Worm (Caenorhabditis elegans) whole organism, young adult: ENCODE results near the gene pros-1.

ENCODE experiments used
- B0336.3 ChIP-seq: fragments of 200-800 bp; sonication (Bioruptor generic); IDR thresholded peaks from 2 replicates; pipeline ENCODE4 v1.3.6; 2022; ENCODE audit warnings: missing genetic modification characterization, missing compliant biosample characterization
- C06A6.2 ChIP-seq: fragments of 200-800 bp; sonication (Bioruptor generic); conservative IDR thresholded peaks from 2 replicates; pipeline ENCODE4 v1.3.6; 2022; ENCODE audit warnings: missing genetic modification characterization, missing compliant biosample characterization
- F22D6.2 ChIP-seq: sonication (generic microtip); optimal IDR thresholded peaks from 2 replicates; lab custom pipeline; 2016; ENCODE audit warnings: mild to moderate bottlenecking, missing genetic modification characterization, missing compliant biosample characterization
- F49E8.2 ChIP-seq: sonication (generic microtip); optimal IDR thresholded peaks from 3 replicates; lab custom pipeline; 2017; ENCODE audit warnings: missing genetic modification characterization, mild to moderate bottlenecking, missing compliant biosample characterization, antibody characterized with exemption, moderate library complexity; ENCODE audit not compliant: insufficient read depth
- T07F8.4 ChIP-seq: sonication (generic microtip); optimal IDR thresholded peaks from 2 replicates; lab custom pipeline; 2016; ENCODE audit warnings: mild to moderate bottlenecking, missing genetic modification characterization, moderate library complexity, missing compliant biosample characterization
- Y67H2A.10 ChIP-seq: fragments of 200-800 bp; sonication (Bioruptor generic); conservative IDR thresholded peaks from 2 replicates; pipeline ENCODE4 v1.3.6; 2022; ENCODE audit warnings: missing genetic modification reagents, missing genetic modification characterization, missing compliant biosample characterization
- Y79H2A.3 ChIP-seq: fragments of 200-800 bp; sonication (Bioruptor generic); conservative IDR thresholded peaks from 2 replicates; pipeline ENCODE4 v1.3.6; 2022; ENCODE audit warnings: missing genetic modification reagents, missing genetic modification characterization, missing compliant biosample characterization
- Y95B8A.8 ChIP-seq: fragments of 200-800 bp; sonication (Bioruptor generic); IDR thresholded peaks from 2 replicates; pipeline ENCODE4 v1.3.6; 2022; ENCODE audit warnings: missing genetic modification reagents, missing genetic modification characterization, missing compliant biosample characterization
- akir-1 ChIP-seq: fragments of 200-800 bp; sonication (Bioruptor generic); optimal IDR thresholded peaks from 2 replicates; lab custom pipeline; 2018; ENCODE audit warnings: mild to moderate bottlenecking, missing genetic modification characterization, moderate library complexity, missing compliant biosample characterization
- athp-1 ChIP-seq: sonication (generic microtip); optimal IDR thresholded peaks from 2 replicates; lab custom pipeline; 2017; ENCODE audit warnings: mild to moderate bottlenecking, missing genetic modification characterization, missing compliant biosample characterization
- attf-3 ChIP-seq: fragments of 200-800 bp; sonication (Bioruptor generic); conservative IDR thresholded peaks from 2 replicates; pipeline ENCODE4 v1.3.6; 2022; ENCODE audit warnings: missing genetic modification reagents, missing genetic modification characterization, missing compliant biosample characterization
- attf-5 ChIP-seq: fragments of 200-800 bp; sonication (Bioruptor generic); optimal IDR thresholded peaks from 2 replicates; lab custom pipeline; 2018; ENCODE audit warnings: mild to moderate bottlenecking, missing genetic modification characterization, missing compliant biosample characterization
- bed-1 ChIP-seq: fragments of 200-800 bp; sonication (Bioruptor generic); IDR thresholded peaks from 2 replicates; pipeline ENCODE4 v1.3.6; 2022; ENCODE audit warnings: missing genetic modification reagents, missing genetic modification characterization, missing compliant biosample characterization
- bed-2 ChIP-seq: fragments of 200-800 bp; sonication (Bioruptor generic); IDR thresholded peaks from 2 replicates; pipeline ENCODE4 v1.3.6; 2022; ENCODE audit warnings: missing genetic modification reagents, missing genetic modification characterization, missing compliant biosample characterization
- ccch-3 ChIP-seq: fragments of 200-800 bp; sonication (Bioruptor generic); optimal IDR thresholded peaks from 2 replicates; lab custom pipeline; 2018; ENCODE audit warnings: mild to moderate bottlenecking, missing genetic modification characterization, missing compliant biosample characterization
- ceh-27 ChIP-seq: fragments of 200-800 bp; sonication (Bioruptor generic); optimal IDR thresholded peaks from 2 replicates; lab custom pipeline; 2018; ENCODE audit warnings: mild to moderate bottlenecking, missing genetic modification characterization, moderate library complexity, missing compliant biosample characterization
- ceh-58 ChIP-seq: fragments of 200-800 bp; sonication (Bioruptor generic); IDR thresholded peaks from 2 replicates; pipeline ENCODE4 v1.3.6; 2022; ENCODE audit warnings: missing genetic modification characterization, missing compliant biosample characterization
- chd-7 ChIP-seq: sonication (generic microtip); optimal IDR thresholded peaks from 2 replicates; lab custom pipeline; 2016; ENCODE audit warnings: mild to moderate bottlenecking, missing genetic modification characterization, moderate library complexity, missing compliant biosample characterization
- die-1 ChIP-seq: sonication (generic microtip); optimal IDR thresholded peaks from 2 replicates; lab custom pipeline; 2016; ENCODE audit warnings: missing genotype, mild to moderate bottlenecking, missing genetic modification characterization, missing compliant biosample characterization
- egl-18 ChIP-seq: fragments of 200-800 bp; sonication (Bioruptor generic); IDR thresholded peaks from 2 replicates; pipeline ENCODE4 v1.3.6; 2022; ENCODE audit warnings: missing genetic modification reagents, missing genetic modification characterization, missing compliant biosample characterization
- egrh-3 ChIP-seq: fragments of 200-800 bp; sonication (Bioruptor generic); IDR thresholded peaks from 2 replicates; pipeline ENCODE4 v1.3.6; 2022; ENCODE audit warnings: missing genetic modification reagents, missing genetic modification characterization, missing compliant biosample characterization
- fkh-3 ChIP-seq: sonication (generic microtip); optimal IDR thresholded peaks from 2 replicates; lab custom pipeline; 2016; ENCODE audit warnings: mild to moderate bottlenecking, missing genetic modification characterization, missing compliant biosample characterization
- gei-17 ChIP-seq: fragments of 200-800 bp; sonication (Bioruptor generic); optimal IDR thresholded peaks from 2 replicates; lab custom pipeline; 2018; ENCODE audit warnings: mild to moderate bottlenecking, missing genetic modification characterization, missing compliant biosample characterization
- him-1 ChIP-seq: sonication (generic microtip); optimal IDR thresholded peaks from 2 replicates; lab custom pipeline; 2016; ENCODE audit warnings: missing genotype, missing genetic modification reagents, missing genetic modification characterization, missing compliant biosample characterization
- hmg-20 ChIP-seq: fragments of 200-800 bp; sonication (Bioruptor generic); IDR thresholded peaks from 2 replicates; pipeline ENCODE4 v1.3.6; 2022; ENCODE audit warnings: missing genetic modification reagents, missing genetic modification characterization, missing compliant biosample characterization
- hsf-1 ChIP-seq: fragments of 200-800 bp; sonication (Bioruptor generic); IDR thresholded peaks from 2 replicates; pipeline ENCODE4 v1.3.6; 2022; ENCODE audit warnings: missing genetic modification reagents, missing genetic modification characterization, missing compliant biosample characterization
- lag-1 ChIP-seq: fragments of 200-800 bp; sonication (Bioruptor generic); IDR thresholded peaks from 2 replicates; pipeline ENCODE4 v1.3.6; 2022; ENCODE audit warnings: missing genetic modification reagents, missing genetic modification characterization, missing compliant biosample characterization
- let-607 ChIP-seq, 2 experiments: fragments of 200-800 bp in 1 of 2; sonication (Bioruptor generic) in 1 of 2; sonication (generic microtip) in 1 of 2; optimal IDR thresholded peaks; 2 replicates each; lab custom pipeline; 2016 to 2018; ENCODE audit warnings: mild to moderate bottlenecking in 2 of 2, missing compliant biosample characterization in 2 of 2, missing genetic modification characterization in 2 of 2, moderate library complexity in 2 of 2, missing genotype in 1 of 2
- lir-1 ChIP-seq: fragments of 200-800 bp; sonication (Bioruptor generic); conservative IDR thresholded peaks from 2 replicates; pipeline ENCODE4 v1.3.6; 2022; ENCODE audit warnings: missing genetic modification reagents, missing genetic modification characterization, missing compliant biosample characterization
- lsl-1 ChIP-seq: fragments of 200-800 bp; sonication (Bioruptor generic); optimal IDR thresholded peaks from 2 replicates; lab custom pipeline; 2018; ENCODE audit warnings: mild to moderate bottlenecking, missing genetic modification characterization, moderate library complexity, missing compliant biosample characterization
- madf-10 ChIP-seq: sonication (generic microtip); optimal IDR thresholded peaks from 2 replicates; lab custom pipeline; 2016; ENCODE audit warnings: mild to moderate bottlenecking, missing genetic modification characterization, missing compliant biosample characterization
- madf-3 ChIP-seq: fragments of 200-800 bp; sonication (Bioruptor generic); IDR thresholded peaks from 2 replicates; pipeline ENCODE4 v1.3.6; 2022; ENCODE audit warnings: missing genetic modification reagents, missing genetic modification characterization, missing compliant biosample characterization
- madf-6 ChIP-seq: fragments of 200-800 bp; sonication (Bioruptor generic); IDR thresholded peaks from 2 replicates; pipeline ENCODE4 v1.3.6; 2022; ENCODE audit warnings: missing genetic modification reagents, missing genetic modification characterization, missing compliant biosample characterization
- mes-4 ChIP-seq: sonication (generic microtip); optimal IDR thresholded peaks from 2 replicates; lab custom pipeline; 2016; ENCODE audit warnings: missing genotype, missing genetic modification characterization, missing compliant biosample characterization
- nfya-2 ChIP-seq: fragments of 200-800 bp; sonication (Bioruptor generic); IDR thresholded peaks from 2 replicates; pipeline ENCODE4 v1.3.6; 2022; ENCODE audit warnings: missing genetic modification reagents, missing genetic modification characterization, missing compliant biosample characterization
- nfyb-1 ChIP-seq: fragments of 200-800 bp; sonication (Bioruptor generic); IDR thresholded peaks from 2 replicates; pipeline ENCODE4 v1.3.6; 2022; ENCODE audit warnings: missing genetic modification reagents, missing genetic modification characterization, missing compliant biosample characterization
- nhr-120 ChIP-seq: fragments of 200-800 bp; sonication (Bioruptor generic); IDR thresholded peaks from 2 replicates; pipeline ENCODE4 v1.3.6; 2022; ENCODE audit warnings: missing genetic modification characterization, missing compliant biosample characterization
- nhr-179 ChIP-seq: sonication (generic microtip); optimal IDR thresholded peaks from 2 replicates; lab custom pipeline; 2016; ENCODE audit warnings: mild to moderate bottlenecking, missing genetic modification characterization, missing compliant biosample characterization
- nhr-27 ChIP-seq: fragments of 200-800 bp; sonication (Bioruptor generic); optimal IDR thresholded peaks from 2 replicates; lab custom pipeline; 2018; ENCODE audit warnings: mild to moderate bottlenecking, missing genetic modification characterization, moderate library complexity, missing compliant biosample characterization
- rcor-1 ChIP-seq: fragments of 200-800 bp; sonication (Bioruptor generic); IDR thresholded peaks from 2 replicates; pipeline ENCODE4 v1.3.6; 2022; ENCODE audit warnings: missing genetic modification reagents, missing genetic modification characterization, missing compliant biosample characterization
- sea-2 ChIP-seq: fragments of 200-800 bp; sonication (Bioruptor generic); IDR thresholded peaks from 2 replicates; pipeline ENCODE4 v1.3.6; 2022; ENCODE audit warnings: missing genetic modification characterization, missing compliant biosample characterization
- snpc-1.1 ChIP-seq: sonication (generic microtip); optimal IDR thresholded peaks from 2 replicates; lab custom pipeline; 2017; ENCODE audit warnings: missing genetic modification characterization, mild to moderate bottlenecking, missing compliant biosample characterization, antibody characterized with exemption, moderate library complexity, missing genotype, missing genetic modification reagents; ENCODE audit not compliant: insufficient read depth
- snpc-1.3 ChIP-seq: sonication (generic microtip); optimal IDR thresholded peaks from 2 replicates; lab custom pipeline; 2017; ENCODE audit warnings: missing genetic modification characterization, mild to moderate bottlenecking, missing compliant biosample characterization, antibody characterized with exemption, moderate library complexity, missing genotype, missing genetic modification reagents; ENCODE audit not compliant: insufficient read depth
- snpc-3.4 ChIP-seq: sonication (generic microtip); optimal IDR thresholded peaks from 2 replicates; lab custom pipeline; 2017; ENCODE audit warnings: missing genetic modification characterization, mild to moderate bottlenecking, missing compliant biosample characterization, antibody characterized with exemption, moderate library complexity, missing genotype, missing genetic modification reagents
- sptf-2 ChIP-seq: fragments of 200-800 bp; sonication (Bioruptor generic); optimal IDR thresholded peaks from 2 replicates; lab custom pipeline; 2018; ENCODE audit warnings: mild to moderate bottlenecking, missing genetic modification characterization, missing compliant biosample characterization
- unc-130 ChIP-seq: sonication (generic microtip); optimal IDR thresholded peaks from 2 replicates; lab custom pipeline; 2016; ENCODE audit warnings: missing genetic modification reagents, missing genetic modification characterization, missing compliant biosample characterization
- zfh-2 ChIP-seq: fragments of 200-800 bp; sonication (Bioruptor generic); conservative IDR thresholded peaks from 2 replicates; pipeline ENCODE4 v1.3.6; 2022; ENCODE audit warnings: missing genetic modification reagents, missing genetic modification characterization, missing compliant biosample characterization
- ztf-25 ChIP-seq: fragments of 200-800 bp; sonication (Bioruptor generic); IDR thresholded peaks from 2 replicates; pipeline ENCODE4 v1.3.6; 2022; ENCODE audit warnings: missing genetic modification reagents, missing genetic modification characterization, missing compliant biosample characterization
- ztf-26 ChIP-seq: sonication (generic microtip); optimal IDR thresholded peaks from 2 replicates; lab custom pipeline; 2017; ENCODE audit warnings: missing genetic modification characterization, missing compliant biosample characterization

Gene pros-1

DNA sequence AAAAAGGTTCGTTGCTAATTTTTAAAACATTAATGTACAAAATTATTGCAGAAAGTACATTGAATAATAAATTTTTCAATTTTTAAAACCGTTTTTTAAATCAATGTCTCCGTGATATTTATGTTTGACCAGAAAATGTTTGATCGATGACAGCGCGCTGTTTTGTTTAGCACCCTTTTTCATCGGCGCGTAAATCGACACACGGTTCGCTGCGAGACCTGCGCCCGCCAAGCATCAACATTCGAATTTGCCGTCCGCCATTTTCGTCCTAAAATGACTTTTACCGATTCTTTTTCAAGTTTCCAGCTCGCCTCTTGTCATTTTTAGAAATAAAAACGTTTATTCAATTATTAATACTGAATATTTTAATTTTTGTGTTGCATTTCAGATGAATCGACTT lies 33.9 kb downstream of the pros-1 start, which contains the start of gene plk-1 (continued):
- TF ChIP-seq sptf-2, result no peak
- TF ChIP-seq lag-1 (GFP tag; lab: Robert Waterston, UW), result no peak
- no peak for TF ChIP-seq die-1 (tag; lab: Kevin White, UChicago)
- peak; percentile 70 for TF ChIP-seq hsf-1 (GFP tag; lab: Robert Waterston, UW)
- TF ChIP-seq zfh-2 (GFP tag; lab: Robert Waterston, UW), result no peak
- peak; percentile 24; the same call in 1 of the 2 replicates for TF ChIP-seq rcor-1 (GFP tag; lab: Robert Waterston, UW)
- no peak for TF ChIP-seq chd-7 (tag; lab: Kevin White, UChicago)
- TF ChIP-seq egl-18 (GFP tag; lab: Robert Waterston, UW), result no peak
- TF ChIP-seq bed-1, result no peak
- TF ChIP-seq F22D6.2 (tag; lab: Kevin White, UChicago), result no peak
- TF ChIP-seq nhr-27 (tag; lab: Kevin White, UChicago), result no peak
- TF ChIP-seq egrh-3 (GFP tag; lab: Robert Waterston, UW), result no peak
- no peak for TF ChIP-seq akir-1
- peak; percentile 77 for TF ChIP-seq unc-130 (GFP tag; lab: Kevin White, UChicago)
- TF ChIP-seq B0336.3 (GFP tag; lab: Robert Waterston, UW), result peak; percentile 52; the same call in 1 of the 2 replicates
- TF ChIP-seq him-1 (tag; lab: Kevin White, UChicago), result no peak
- no peak for TF ChIP-seq T07F8.4
- peak; percentile 69 for TF ChIP-seq F49E8.2 (tag; lab: Kevin White, UChicago)
- no peak for TF ChIP-seq madf-10 (tag; lab: Kevin White, UChicago)
- TF ChIP-seq ceh-27, result no peak
- TF ChIP-seq gei-17 (GFP tag; lab: Kevin White, UChicago), result no peak
- TF ChIP-seq let-607 (tag; optimal IDR thresholded peaks at IDR 0.05; lab: Kevin White, UChicago), result no peak
- no peak for TF ChIP-seq mes-4 (tag; lab: Kevin White, UChicago)
- peak; percentile 33 for TF ChIP-seq athp-1 (tag; lab: Kevin White, UChicago)
- TF ChIP-seq ccch-3 (GFP tag; lab: Kevin White, UChicago), result no peak
- peak; percentile 87 for TF ChIP-seq snpc-3.4 (tag; lab: Kevin White, UChicago)
- no peak for TF ChIP-seq lir-1 (GFP tag; lab: Robert Waterston, UW)
- TF ChIP-seq snpc-1.3 (tag; lab: Kevin White, UChicago), result no peak
- peak; percentile 86 for TF ChIP-seq madf-3 (GFP tag; lab: Robert Waterston, UW)
- peak; percentile 54 for TF ChIP-seq attf-3 (GFP tag; lab: Robert Waterston, UW)
- TF ChIP-seq ztf-26, result no peak
- peak; percentile 97 for TF ChIP-seq madf-6 (GFP tag; lab: Robert Waterston, UW)
- TF ChIP-seq attf-5, result no peak
- no peak for TF ChIP-seq nfya-2 (GFP tag; lab: Robert Waterston, UW)
- no peak for TF ChIP-seq C06A6.2
- peak; percentile 24 for TF ChIP-seq snpc-1.1 (tag; lab: Kevin White, UChicago)
- no peak for TF ChIP-seq Y79H2A.3 (GFP tag; lab: Robert Waterston, UW)
- TF ChIP-seq fkh-3 (tag; lab: Kevin White, UChicago), result no peak
- no peak for TF ChIP-seq ceh-58
- TF ChIP-seq bed-2 (GFP tag; lab: Robert Waterston, UW), result no peak
- TF ChIP-seq lsl-1, result peak; percentile 80
- no peak for TF ChIP-seq ztf-25 (GFP tag; lab: Robert Waterston, UW)
- no peak for TF ChIP-seq Y67H2A.10
- peak; percentile 55; the same call in 1 of the 2 replicates for TF ChIP-seq Y95B8A.8
- TF ChIP-seq nhr-120 (GFP tag; lab: Robert Waterston, UW), result no peak
- no peak for TF ChIP-seq nfyb-1 (GFP tag; lab: Robert Waterston, UW)
- TF ChIP-seq sea-2 (GFP tag; lab: Robert Waterston, UW), result no peak
- TF ChIP-seq hmg-20 (GFP tag; lab: Robert Waterston, UW), result no peak
- no peak for TF ChIP-seq nhr-179 (tag; lab: Kevin White, UChicago)
